Worm (Caenorhabditis elegans) whole organism, early embryonic: Measurements from ENCODE around the gene daf-19.

Experiments used
- B0310.2 ChIP-seq: sonication (generic microtip); optimal IDR thresholded peaks from 2 replicates; lab custom pipeline; 2016; ENCODE audit warnings: mild to moderate bottlenecking, missing genetic modification characterization, missing compliant biosample characterization
- ama-1 ChIP-seq: fragments of 150-350 bp; optimal IDR thresholded peaks from 2 replicates; lab custom pipeline; 2014
- ceh-13 ChIP-seq: fragments of 200-800 bp; sonication (Bioruptor generic); optimal IDR thresholded peaks from 2 replicates; lab custom pipeline; 2018; ENCODE audit warnings: mild to moderate bottlenecking, missing genetic modification characterization, missing compliant biosample characterization
- flt-1 ChIP-seq: fragments of 200-800 bp; sonication (Bioruptor generic); IDR thresholded peaks from 2 replicates; pipeline ENCODE4 v1.3.6; 2022; ENCODE audit warnings: missing genetic modification characterization, missing compliant biosample characterization
- hmg-4 ChIP-seq: fragments of 200-800 bp; sonication (Bioruptor generic); optimal IDR thresholded peaks from 2 replicates; lab custom pipeline; 2018; ENCODE audit warnings: mild to moderate bottlenecking, missing genetic modification characterization, missing compliant biosample characterization
- sea-1 ChIP-seq: fragments of 200-800 bp; sonication (Bioruptor generic); conservative IDR thresholded peaks from 2 replicates; pipeline ENCODE4 v1.3.6; 2022; ENCODE audit warnings: missing genetic modification characterization, missing compliant biosample characterization
- tbx-37 ChIP-seq: fragments of 200-800 bp; sonication (Bioruptor generic); conservative IDR thresholded peaks from 2 replicates; pipeline ENCODE4 v1.3.6; 2022; ENCODE audit warnings: missing genetic modification reagents, missing genetic modification characterization, missing compliant biosample characterization
- tra-4 ChIP-seq: sonication (generic microtip); optimal IDR thresholded peaks from 2 replicates; lab custom pipeline; 2017; ENCODE audit warnings: missing genetic modification characterization, missing compliant biosample characterization

DNA sequence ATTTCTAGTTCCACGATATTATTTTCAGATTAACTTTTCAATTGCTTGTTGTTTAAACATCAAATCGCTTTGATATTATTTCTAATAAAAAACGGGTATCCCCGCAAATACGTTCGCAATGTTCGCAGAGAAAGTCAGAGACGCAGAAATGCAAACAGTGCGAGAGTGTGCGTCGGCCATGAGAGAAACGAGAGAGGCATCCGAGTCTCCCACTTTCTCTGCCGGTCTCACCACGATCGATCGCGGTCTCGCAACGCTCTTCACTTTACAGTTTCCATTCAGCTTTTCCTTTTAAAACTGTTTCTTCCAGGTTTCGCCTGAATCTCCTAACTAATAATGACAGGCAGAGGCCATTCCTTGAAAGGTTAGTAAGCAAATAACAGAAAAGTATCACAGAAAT, 5.2 kb upstream of the daf-19 start, which contains the start of gene F33H1.4:
- TF ChIP-seq flt-1 (GFP tag; lab: Robert Waterston, UW) = no peak
- TF ChIP-seq ama-1 = peak; percentile 3
- TF ChIP-seq tra-4 = no peak
- TF ChIP-seq hmg-4 (GFP tag; lab: Kevin White, UChicago) = no peak
- no peak for TF ChIP-seq sea-1 (GFP tag; lab: Robert Waterston, UW)
- TF ChIP-seq ceh-13 (GFP tag; lab: Kevin White, UChicago) = no peak
- TF ChIP-seq B0310.2 = no peak
- TF ChIP-seq tbx-37 (GFP tag; lab: Robert Waterston, UW) = no peak
